Fruit fly (Drosophila melanogaster) whole organism, larva: ENCODE measurements around the gene cyc.

Source experiments
- noc ChIP-seq: fragments of 200-800 bp; sonication (Bioruptor generic); optimal IDR thresholded peaks from 3 replicates; lab custom pipeline; 2019; ENCODE audit warnings: missing biosample characterization, mild to moderate bottlenecking, missing genetic modification characterization, moderate library complexity

Gene cyc

DNA sequence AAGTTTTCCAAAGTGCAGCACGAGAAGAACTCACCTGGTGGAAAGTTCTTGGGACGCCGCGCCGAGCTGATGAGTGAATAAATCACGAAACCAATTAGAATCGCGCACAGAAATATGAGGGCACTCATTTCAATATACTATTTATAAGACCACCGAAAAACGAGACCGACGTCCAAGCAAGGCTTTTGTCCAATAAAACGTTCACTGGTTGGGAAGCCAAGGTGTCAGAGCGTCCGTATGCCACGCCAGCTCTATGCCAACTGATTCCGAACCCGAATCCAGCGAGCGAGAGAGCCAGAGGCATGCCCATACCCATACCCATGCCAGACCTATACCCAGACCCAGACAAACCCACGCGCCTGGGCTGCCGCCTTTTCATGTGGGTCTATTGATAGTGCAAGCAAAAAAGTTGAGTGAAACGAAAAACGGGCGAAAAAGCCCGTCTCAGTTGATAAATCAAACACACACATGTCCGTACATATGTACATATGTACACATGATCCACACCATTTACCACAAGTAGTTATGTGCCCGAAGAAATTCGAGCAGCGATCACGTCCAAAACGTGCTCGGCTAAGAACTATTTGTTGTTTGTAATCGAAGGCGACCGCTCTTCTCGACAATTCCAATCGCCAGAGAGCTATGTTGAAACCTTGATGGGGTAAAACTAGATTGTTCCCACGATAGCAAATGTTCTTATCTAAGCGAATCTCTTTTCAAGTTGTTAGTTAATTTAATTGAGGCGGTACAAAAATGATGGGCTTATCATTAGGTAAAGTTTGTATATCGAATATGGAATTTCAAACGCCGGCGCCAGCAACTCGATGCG, 2.4 kb downstream of the cyc start, which contains the start of gene Cyp305a1:
Gene Cyp305a1, minus strand, starts transcription at position 265 of the 829 bp plus-strand sequence.
- TF ChIP-seq noc (tag; lab: Kevin White, UChicago) = no peak

dm6 chr3L:19812491-19812890, 3.2 kb downstream of the cyc start:
- no peak for TF ChIP-seq noc (tag; lab: Kevin White, UChicago)

DNA sequence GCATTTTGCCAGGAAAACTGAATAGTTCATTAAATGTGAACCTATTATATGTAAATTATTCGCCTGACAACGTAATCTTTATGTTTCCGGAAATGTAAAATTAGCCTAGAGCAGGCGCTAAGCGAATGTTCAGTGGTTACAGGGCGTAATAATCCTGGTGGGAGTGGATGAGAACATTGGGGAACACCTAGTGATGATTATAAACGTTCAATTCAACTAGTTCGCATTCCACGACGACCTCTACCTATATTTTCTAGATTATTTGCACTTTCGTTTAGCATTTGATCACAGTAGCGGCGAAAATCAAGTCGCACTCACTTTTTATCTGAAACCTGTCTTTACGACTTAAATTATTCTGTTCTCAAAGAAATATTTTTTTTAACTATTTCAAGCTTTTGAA, 8.2 kb downstream of the cyc start:
- TF ChIP-seq noc (tag; lab: Kevin White, UChicago) = no peak

- no peak for TF ChIP-seq noc (tag; lab: Kevin White, UChicago)
These were observed 8.6 kb downstream of the cyc start, which contains the start of the genes CG14104 and Kap-alpha1 for dm6 chr3L:19807103-19807502. Gene CG14104, minus strand, starts transcription at chr3L:19807199. Gene Kap-alpha1, plus strand, starts transcription at chr3L:19807232.

- TF ChIP-seq noc (tag; lab: Kevin White, UChicago) = no peak
These were observed 9.8 kb downstream of the cyc start, which contains the start of gene CG34116 for dm6 chr3L:19805895-19806294. Gene CG34116, minus strand, starts transcription at chr3L:19806036.

DNA sequence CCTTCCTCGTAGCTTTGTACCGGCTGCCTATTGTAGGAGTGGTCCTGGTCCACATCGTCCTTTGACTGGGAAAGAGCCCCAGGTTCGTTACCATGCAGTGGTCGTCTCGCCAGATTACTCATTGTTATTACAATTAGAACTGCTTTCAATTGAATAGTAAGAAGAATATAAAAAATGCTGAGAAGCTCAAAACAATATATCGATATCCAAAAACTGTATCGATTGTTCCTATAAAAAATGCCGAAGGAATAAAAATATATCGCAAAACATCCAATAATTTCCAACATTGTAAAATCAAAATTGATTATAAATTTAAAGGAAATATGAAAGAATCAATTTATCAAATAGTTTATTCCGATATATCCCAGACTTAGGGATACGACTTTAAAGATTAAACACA, 10.8 kb downstream of the cyc start, which contains the start of the genes TORIP and Ccdc58:
Gene TORIP, minus strand, starts transcription at position 173 of the 400 bp plus-strand sequence.
Gene Ccdc58, plus strand, starts transcription at position 274 of the 400 bp plus-strand sequence.
- no peak for TF ChIP-seq noc (tag; lab: Kevin White, UChicago)

DNA sequence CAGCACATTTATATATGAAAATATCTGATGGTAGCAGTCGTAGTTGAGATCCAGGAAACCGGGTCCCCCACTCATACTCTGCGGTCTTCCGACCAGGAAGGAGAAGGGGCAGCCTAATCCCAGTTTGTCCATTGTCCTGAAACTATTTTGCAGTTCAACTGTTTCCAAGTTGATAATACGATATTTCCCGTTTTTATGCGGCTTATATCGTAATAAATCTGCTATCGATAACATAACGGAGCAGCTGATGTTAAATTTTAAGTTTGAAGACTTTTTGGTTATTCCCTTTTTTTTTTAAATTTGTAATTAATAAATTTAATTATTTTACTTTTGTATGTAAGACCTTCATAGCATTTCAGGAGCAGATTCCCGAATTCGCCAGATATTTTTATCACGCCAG, 14.6 kb downstream of the cyc start, which contains the start of gene CG14102:
Gene CG14102, minus strand, starts transcription at position 187 of the 400 bp plus-strand sequence.
- TF ChIP-seq noc (tag; lab: Kevin White, UChicago) = no peak

dm6 chr3L:19798978-19799377, 16.8 kb downstream of the cyc start, which contains the start of gene Ir76a:
Gene Ir76a, plus strand, starts transcription at chr3L:19799278.
- no peak for TF ChIP-seq noc (tag; lab: Kevin White, UChicago)

- peak; percentile 94 for TF ChIP-seq noc (tag; lab: Kevin White, UChicago)
These were observed 21.4 kb downstream of the cyc start for dm6 chr3L:19794203-19794802.

- no peak for TF ChIP-seq noc (tag; lab: Kevin White, UChicago)
These were observed 22.2 kb downstream of the cyc start, which contains the start of the genes CG42637, Gyc76C and SREBP for dm6 chr3L:19793438-19793998. Gene CG42637, minus strand, starts transcription at chr3L:19793569. Gene Gyc76C, minus strand, starts transcription at chr3L:19793569. Gene SREBP, plus strand, starts transcription at chr3L:19793935.

DNA sequence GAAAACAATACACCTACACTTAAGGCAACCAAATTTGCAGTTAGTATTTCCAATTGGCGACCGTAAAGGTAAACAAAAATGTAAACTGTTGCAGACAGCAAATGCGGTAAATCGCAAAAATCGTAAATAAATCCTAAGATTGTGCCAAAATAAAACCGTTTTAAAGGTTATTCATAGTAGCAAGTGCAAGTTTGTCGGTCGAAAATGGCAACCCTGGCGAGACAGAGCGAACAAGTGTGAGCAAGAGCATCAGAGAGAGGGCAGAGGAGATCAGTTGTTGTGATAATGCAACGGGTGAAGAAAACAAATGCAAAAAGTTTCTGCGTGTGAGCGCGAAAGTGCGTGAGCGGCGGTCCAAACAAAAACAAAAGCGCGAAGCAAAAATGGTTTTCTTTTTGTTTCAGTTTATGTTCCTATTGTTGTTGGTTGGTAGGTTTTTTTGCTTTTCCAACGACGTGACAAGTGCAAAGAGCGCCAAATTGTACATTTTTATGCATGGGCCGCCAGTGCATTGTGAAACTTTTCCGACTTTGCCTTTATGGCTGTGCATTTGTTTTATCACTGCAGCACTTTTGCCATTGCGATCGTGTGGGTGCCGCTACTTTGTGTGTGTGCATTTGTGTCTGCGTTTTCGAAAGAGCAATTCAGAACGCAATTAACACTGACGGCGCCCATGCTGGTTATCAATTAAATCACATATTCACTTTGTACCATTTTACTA, 22.9 kb downstream of the cyc start:
- no peak for TF ChIP-seq noc (tag; lab: Kevin White, UChicago)

DNA sequence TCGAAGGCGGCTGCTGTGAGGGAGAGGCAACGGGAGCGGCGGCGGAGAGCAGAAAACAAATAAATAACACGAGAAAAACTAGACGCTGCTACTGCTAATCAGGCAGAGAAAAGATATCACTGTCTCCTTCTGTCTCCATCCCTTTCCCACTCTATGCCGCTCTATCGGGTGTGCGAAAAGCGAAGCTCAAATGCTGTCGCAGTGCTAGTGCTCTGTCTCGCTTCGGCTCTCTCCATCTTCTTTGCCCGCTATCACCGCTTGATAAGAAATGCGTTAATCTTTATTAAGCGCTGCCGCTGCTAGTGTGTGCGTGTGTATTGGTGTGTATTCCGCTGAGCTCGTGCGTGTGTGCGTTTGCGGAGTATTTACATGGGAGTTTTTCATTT, 24.1 kb downstream of the cyc start:
- peak; percentile 45 for TF ChIP-seq noc (tag; lab: Kevin White, UChicago)

- TF ChIP-seq noc (tag; lab: Kevin White, UChicago) = peak; percentile 75
These were observed 24.6 kb downstream of the cyc start for dm6 chr3L:19790929-19791687.

DNA sequence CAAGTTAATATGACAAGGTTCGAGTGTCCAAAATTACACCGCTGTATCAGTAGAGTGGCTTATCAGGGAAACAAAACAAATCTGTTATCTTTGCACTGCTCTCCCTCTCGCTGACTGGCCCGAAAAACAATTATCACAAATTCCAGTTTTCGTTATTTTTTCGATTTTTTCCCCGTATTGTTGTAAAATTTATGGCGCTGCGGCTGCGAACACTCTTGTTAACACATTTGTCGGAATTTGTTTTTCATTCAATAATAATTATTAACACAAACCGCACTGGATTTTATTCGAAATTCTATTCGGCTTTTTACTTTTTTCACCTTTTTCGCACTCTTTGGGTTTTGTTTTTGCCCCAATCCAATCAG, 25.2 kb downstream of the cyc start:
- TF ChIP-seq noc (tag; lab: Kevin White, UChicago) = no peak
